Worm (Caenorhabditis elegans): ENCODE measurements around the gene hda-1.

Gene hda-1

DNA sequence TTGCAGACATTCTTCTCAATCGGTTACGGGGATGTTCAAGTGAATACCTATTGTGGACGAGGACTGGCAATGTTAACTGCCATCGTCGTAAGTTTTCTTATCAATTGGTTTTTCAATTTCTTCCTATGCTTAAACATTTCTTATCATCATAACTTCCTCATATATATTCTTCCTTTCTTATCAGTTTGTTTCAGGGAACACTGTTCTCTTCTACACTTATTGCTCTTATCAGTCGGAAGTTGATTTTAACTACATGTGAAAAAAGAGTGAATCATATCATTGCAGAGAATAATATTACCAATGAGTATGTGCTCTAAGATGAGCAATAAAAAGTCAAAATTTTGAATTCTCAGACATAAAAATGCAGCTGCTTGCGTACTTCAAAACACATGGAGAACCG, 16.9 kb downstream of the hda-1 start:
- no peak for TF ChIP-seq ets-7 (tag; optimal IDR thresholded peaks at IDR 0.05)
- TF ChIP-seq aly-1 (tag; optimal IDR thresholded peaks at IDR 0.05): no peak
- no peak for TF ChIP-seq hnd-1 (tag; optimal IDR thresholded peaks at IDR 0.05)
- TF ChIP-seq F13C5.2 (tag; optimal IDR thresholded peaks at IDR 0.05): no peak
- TF ChIP-seq hmbx-1 (tag; optimal IDR thresholded peaks at IDR 0.05): no peak
- no peak for TF ChIP-seq ceh-13 (GFP tag; optimal IDR thresholded peaks at IDR 0.05)
- no peak for TF ChIP-seq pes-1 (GFP tag; IDR thresholded peaks at IDR 0.05)
- TF ChIP-seq scrt-1 (GFP tag; IDR thresholded peaks at IDR 0.05): no peak

ce11 chrV:14545816-14546283, 20.7 kb downstream of the hda-1 start, which contains the start of gene rike-1:
TSS of gene rike-1 (minus strand) at chrV:14545866.
- TF ChIP-seq aly-1 (tag; optimal IDR thresholded peaks at IDR 0.05): no peak
- TF ChIP-seq hnd-1 (tag; optimal IDR thresholded peaks at IDR 0.05): no peak
- TF ChIP-seq hmbx-1 (tag; optimal IDR thresholded peaks at IDR 0.05): no peak
- no peak for TF ChIP-seq ets-7 (tag; optimal IDR thresholded peaks at IDR 0.05)
- TF ChIP-seq scrt-1 (GFP tag; IDR thresholded peaks at IDR 0.05): no peak
- no peak for TF ChIP-seq ceh-13 (GFP tag; optimal IDR thresholded peaks at IDR 0.05)
- TF ChIP-seq flt-1 (GFP tag; IDR thresholded peaks at IDR 0.05): no peak
- TF ChIP-seq tbx-11 (GFP tag; IDR thresholded peaks at IDR 0.05): no peak
- TF ChIP-seq B0310.2 (tag; optimal IDR thresholded peaks at IDR 0.05): no peak
- no peak for TF ChIP-seq ama-1 (optimal IDR thresholded peaks at IDR 0.05)
- no peak for TF ChIP-seq hmg-4 (GFP tag; optimal IDR thresholded peaks at IDR 0.05)

- no peak for TF ChIP-seq F13C5.2 (tag; optimal IDR thresholded peaks at IDR 0.05)
- no peak for TF ChIP-seq hmg-4 (GFP tag; optimal IDR thresholded peaks at IDR 0.05)
- no peak for TF ChIP-seq tra-4 (tag; optimal IDR thresholded peaks at IDR 0.05)
- no peak for TF ChIP-seq flt-1 (GFP tag; IDR thresholded peaks at IDR 0.05)
- no peak for TF ChIP-seq pes-1 (GFP tag; IDR thresholded peaks at IDR 0.05)
- no peak for TF ChIP-seq hmbx-1 (tag; optimal IDR thresholded peaks at IDR 0.05)
- no peak for TF ChIP-seq sea-1 (GFP tag; conservative IDR thresholded peaks at IDR 0.05)
- TF ChIP-seq hnd-1 (tag; optimal IDR thresholded peaks at IDR 0.05): no peak
- TF ChIP-seq tbx-37 (GFP tag; conservative IDR thresholded peaks at IDR 0.05): no peak
- TF ChIP-seq B0310.2 (tag; optimal IDR thresholded peaks at IDR 0.05): no peak
- no peak for TF ChIP-seq ama-1 (optimal IDR thresholded peaks at IDR 0.05)
- no peak for TF ChIP-seq tbx-11 (GFP tag; IDR thresholded peaks at IDR 0.05)
Measured at ce11 chrV:14546569-14546968, 21.4 kb downstream of the hda-1 start, which contains the start of gene C53A5.13. TSS of gene C53A5.13 (plus strand) at chrV:14546869.

- TF ChIP-seq ets-7 (tag; optimal IDR thresholded peaks at IDR 0.05) (no peak), F13C5.2 (tag; optimal IDR thresholded peaks at IDR 0.05) (no peak), ceh-36 (tag; optimal IDR thresholded peaks at IDR 0.05) (no peak), ama-1 (optimal IDR thresholded peaks at IDR 0.05) (no peak), tbx-11 (GFP tag; IDR thresholded peaks at IDR 0.05) (no peak), pes-1 (GFP tag; IDR thresholded peaks at IDR 0.05) (no peak), aly-1 (tag; optimal IDR thresholded peaks at IDR 0.05) (no peak), scrt-1 (GFP tag; IDR thresholded peaks at IDR 0.05) (no peak), sea-1 (GFP tag; conservative IDR thresholded peaks at IDR 0.05) (no peak), tra-4 (tag; optimal IDR thresholded peaks at IDR 0.05) (no peak), hmg-4 (GFP tag; optimal IDR thresholded peaks at IDR 0.05) (no peak)
Measured at ce11 chrV:14548510-14548909, 23.3 kb downstream of the hda-1 start.

DNA sequence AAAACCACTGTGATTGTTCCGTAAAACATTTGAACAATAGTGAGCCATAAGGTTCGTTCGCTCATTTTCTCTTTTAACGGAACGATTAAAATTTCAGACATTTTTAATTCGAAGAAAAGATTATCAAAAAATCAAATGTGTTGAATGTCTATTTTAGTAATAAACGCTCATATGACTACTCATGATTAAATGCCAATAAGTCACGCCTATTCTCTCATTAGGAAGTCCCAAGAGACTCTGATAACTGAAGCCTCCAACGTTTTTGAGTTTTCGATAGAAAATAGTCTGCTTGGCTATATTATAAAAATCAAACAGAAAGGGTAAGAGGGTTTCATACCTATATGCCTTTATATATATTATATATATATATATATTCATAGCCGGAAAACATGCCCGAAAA, 31.0 kb downstream of the hda-1 start, which contains the start of gene srg-47:
Gene srg-47 (minus strand): TSS at position 101 of the 400 bp plus-strand sequence.
- TF ChIP-seq aly-1 (tag; optimal IDR thresholded peaks at IDR 0.05) (no peak), ceh-36 (tag; optimal IDR thresholded peaks at IDR 0.05) (no peak), tbx-37 (GFP tag; conservative IDR thresholded peaks at IDR 0.05) (no peak), ets-7 (tag; optimal IDR thresholded peaks at IDR 0.05) (no peak), hmbx-1 (tag; optimal IDR thresholded peaks at IDR 0.05) (no peak), tbx-11 (GFP tag; IDR thresholded peaks at IDR 0.05) (no peak), B0310.2 (tag; optimal IDR thresholded peaks at IDR 0.05) (no peak), pes-1 (GFP tag; IDR thresholded peaks at IDR 0.05) (no peak), sea-1 (GFP tag; conservative IDR thresholded peaks at IDR 0.05) (no peak), F13C5.2 (tag; optimal IDR thresholded peaks at IDR 0.05) (no peak), tra-4 (tag; optimal IDR thresholded peaks at IDR 0.05) (no peak), hmg-4 (GFP tag; optimal IDR thresholded peaks at IDR 0.05) (no peak), ceh-13 (GFP tag; optimal IDR thresholded peaks at IDR 0.05) (no peak), scrt-1 (GFP tag; IDR thresholded peaks at IDR 0.05) (no peak), hnd-1 (tag; optimal IDR thresholded peaks at IDR 0.05) (no peak), ama-1 (optimal IDR thresholded peaks at IDR 0.05) (no peak), flt-1 (GFP tag; IDR thresholded peaks at IDR 0.05) (no peak)

DNA sequence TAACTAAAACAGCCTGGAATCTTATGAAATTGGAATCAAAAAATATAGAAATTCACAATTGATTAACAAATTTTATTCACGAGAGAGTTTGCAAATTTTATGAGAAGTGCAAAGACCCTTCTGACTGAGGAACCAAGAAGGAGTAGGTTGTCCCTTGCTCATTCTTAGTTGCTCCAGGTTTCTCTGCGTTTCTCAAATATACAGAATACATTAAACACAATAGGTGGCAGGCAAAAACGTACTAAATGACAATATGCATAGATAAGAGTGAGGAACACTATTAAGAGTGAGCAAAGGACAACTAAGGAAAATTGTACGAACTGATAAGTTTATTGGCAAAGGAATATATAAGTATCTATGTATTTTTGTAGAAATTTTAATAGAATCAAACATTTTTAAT, 33.6 kb downstream of the hda-1 start, which contains the start of gene C53A5.9:
Gene C53A5.9 (minus strand): TSS at position 101 of the 400 bp plus-strand sequence.
- TF ChIP-seq tbx-37 (GFP tag; conservative IDR thresholded peaks at IDR 0.05): no peak
- TF ChIP-seq ceh-13 (GFP tag; optimal IDR thresholded peaks at IDR 0.05): no peak
- no peak for TF ChIP-seq hmbx-1 (tag; optimal IDR thresholded peaks at IDR 0.05)
- TF ChIP-seq hnd-1 (tag; optimal IDR thresholded peaks at IDR 0.05): no peak
- no peak for TF ChIP-seq tbx-11 (GFP tag; IDR thresholded peaks at IDR 0.05)
- no peak for TF ChIP-seq tra-4 (tag; optimal IDR thresholded peaks at IDR 0.05)
- no peak for TF ChIP-seq scrt-1 (GFP tag; IDR thresholded peaks at IDR 0.05)
- TF ChIP-seq aly-1 (tag; optimal IDR thresholded peaks at IDR 0.05): no peak
- no peak for TF ChIP-seq pes-1 (GFP tag; IDR thresholded peaks at IDR 0.05)
- TF ChIP-seq F13C5.2 (tag; optimal IDR thresholded peaks at IDR 0.05): no peak
- TF ChIP-seq ama-1 (optimal IDR thresholded peaks at IDR 0.05): no peak
- TF ChIP-seq hmg-4 (GFP tag; optimal IDR thresholded peaks at IDR 0.05): no peak
- no peak for TF ChIP-seq ceh-36 (tag; optimal IDR thresholded peaks at IDR 0.05)
- no peak for TF ChIP-seq B0310.2 (tag; optimal IDR thresholded peaks at IDR 0.05)
- TF ChIP-seq sea-1 (GFP tag; conservative IDR thresholded peaks at IDR 0.05): no peak
- no peak for TF ChIP-seq flt-1 (GFP tag; IDR thresholded peaks at IDR 0.05)
- TF ChIP-seq ets-7 (tag; optimal IDR thresholded peaks at IDR 0.05): no peak

- TF ChIP-seq flt-1 (GFP tag; IDR thresholded peaks at IDR 0.05): no peak
- TF ChIP-seq aly-1 (tag; optimal IDR thresholded peaks at IDR 0.05): no peak
- no peak for TF ChIP-seq tra-4 (tag; optimal IDR thresholded peaks at IDR 0.05)
- no peak for TF ChIP-seq ceh-36 (tag; optimal IDR thresholded peaks at IDR 0.05)
- no peak for TF ChIP-seq hmbx-1 (tag; optimal IDR thresholded peaks at IDR 0.05)
- no peak for TF ChIP-seq ets-7 (tag; optimal IDR thresholded peaks at IDR 0.05)
- TF ChIP-seq ama-1 (optimal IDR thresholded peaks at IDR 0.05): no peak
- no peak for TF ChIP-seq F13C5.2 (tag; optimal IDR thresholded peaks at IDR 0.05)
- no peak for TF ChIP-seq scrt-1 (GFP tag; IDR thresholded peaks at IDR 0.05)
Measured at ce11 chrV:14559312-14559711, 34.1 kb downstream of the hda-1 start, which contains the start of gene srt-32. TSS of gene srt-32 (plus strand) at chrV:14559612.

Data from whole organism, early embryonic.